Worm (Caenorhabditis elegans): ENCODE measurements around the gene exc-7.

The exc-7 gene

ce11 chrII:9617039-9617901 is 41.5 kb downstream of the exc-7 start, which contains the start of gene hal-3 (continued):
- TF ChIP-seq bed-1 (GFP tag; IDR thresholded peaks at IDR 0.05) (no peak), hsf-1 (GFP tag; IDR thresholded peaks at IDR 0.05) (no peak), cebp-2 (GFP tag; IDR thresholded peaks at IDR 0.05) (0 out of 2 replicates have a peak, but pooled peaks have one; percentile 59), repo-1 (tag; optimal IDR thresholded peaks at IDR 0.05) (peak; percentile 60), egl-18 (GFP tag; IDR thresholded peaks at IDR 0.05) (0 out of 2 replicates have a peak, but pooled peaks have one; percentile 24), ama-1 (optimal IDR thresholded peaks at IDR 0.05) (peak; percentile 77), ama-1 (GFP tag; optimal IDR thresholded peaks at IDR 0.05) (no peak), F57A8.1 (GFP tag; optimal IDR thresholded peaks at IDR 0.05) (no peak), lsl-1 (GFP tag; optimal IDR thresholded peaks at IDR 0.05) (peak; percentile 60), B0035.1 (tag; optimal IDR thresholded peaks at IDR 0.05) (no peak), lin-40 (tag; optimal IDR thresholded peaks at IDR 0.05) (no peak), ceh-79 (tag; optimal IDR thresholded peaks at IDR 0.05) (peak; percentile 46), tbx-9 (tag; optimal IDR thresholded peaks at IDR 0.05; ENCODE audit: borderline replicate concordance) (no peak), dpff-1 (tag; optimal IDR thresholded peaks at IDR 0.05) (peak; percentile 55), efl-1 (GFP tag; optimal IDR thresholded peaks at IDR 0.05) (no peak), nhr-90 (tag; optimal IDR thresholded peaks at IDR 0.05) (peak; percentile 24), nhr-179 (tag; optimal IDR thresholded peaks at IDR 0.05) (no peak), nfya-1 (tag; optimal IDR thresholded peaks at IDR 0.05; ENCODE audit: borderline replicate concordance, insufficient read depth) (no peak), egl-44 (GFP tag; IDR thresholded peaks at IDR 0.05) (peak; percentile 9; the same call in 1 of the 2 replicates), cebp-1 (GFP tag; IDR thresholded peaks at IDR 0.05) (no peak), cebp-1 (tag; optimal IDR thresholded peaks at IDR 0.05) (peak; percentile 61), K12H6.12 (tag; optimal IDR thresholded peaks at IDR 0.05) (no peak), F52B5.7 (tag; optimal IDR thresholded peaks at IDR 0.05) (peak; percentile 22), mcd-1 (GFP tag; IDR thresholded peaks at IDR 0.05) (0 out of 2 replicates have a peak, but pooled peaks have one; percentile 16), nfyb-1 (GFP tag; IDR thresholded peaks at IDR 0.05) (0 out of 2 replicates have a peak, but pooled peaks have one; percentile 35), ztf-28 (GFP tag; IDR thresholded peaks at IDR 0.05) (no peak), T26A5.8 (tag; optimal IDR thresholded peaks at IDR 0.05) (peak; percentile 1), let-526 (GFP tag; IDR thresholded peaks at IDR 0.05) (no peak), let-607 (tag; optimal IDR thresholded peaks at IDR 0.05) (peak in 1 of 2 experiments; percentile 56), ceh-27 (GFP tag; optimal IDR thresholded peaks at IDR 0.05) (no peak), ztf-18 (tag; optimal IDR thresholded peaks at IDR 0.05) (no peak), nhr-120 (GFP tag; IDR thresholded peaks at IDR 0.05) (no peak), ztf-25 (GFP tag; IDR thresholded peaks at IDR 0.05) (peak; percentile 52; the same call in 1 of the 2 replicates), lin-54 (GFP tag; optimal IDR thresholded peaks at IDR 0.05) (peak; percentile 25), B0261.1 (tag; optimal IDR thresholded peaks at IDR 0.05) (no peak), ceh-100 (GFP tag; IDR thresholded peaks at IDR 0.05) (no peak), B0019.2 (GFP tag; conservative IDR thresholded peaks at IDR 0.05) (no peak), die-1 (tag; optimal IDR thresholded peaks at IDR 0.05) (no peak), ztf-26 (tag; optimal IDR thresholded peaks at IDR 0.05) (no peak)

DNA sequence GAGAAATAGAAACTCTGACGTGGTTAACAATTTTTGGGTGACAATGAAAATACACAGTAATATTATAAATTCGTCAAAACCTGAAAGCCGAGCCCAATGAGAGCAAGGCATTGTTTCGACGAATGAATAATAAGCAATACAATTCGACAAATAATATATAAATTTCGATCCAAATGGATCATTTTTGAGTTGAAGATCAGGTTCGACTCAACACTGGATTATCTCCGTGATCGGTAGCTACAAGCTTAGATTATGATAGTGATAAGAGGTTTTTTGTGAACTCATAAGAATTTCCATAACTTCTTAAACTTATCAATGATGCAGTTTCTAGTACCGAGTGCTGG is 42.1 kb downstream of the exc-7 start:
- TF ChIP-seq him-1 (tag; optimal IDR thresholded peaks at IDR 0.05) (no peak), egl-44 (GFP tag; IDR thresholded peaks at IDR 0.05) (no peak), dox-1 (GFP tag; IDR thresholded peaks at IDR 0.05) (no peak), hrde-1 (tag; optimal IDR thresholded peaks at IDR 0.05; ENCODE audit: borderline replicate concordance) (no peak), nfya-2 (GFP tag; IDR thresholded peaks at IDR 0.05) (no peak), ztf-22 (GFP tag; optimal IDR thresholded peaks at IDR 0.05) (no peak), F10E7.11 (tag; optimal IDR thresholded peaks at IDR 0.05) (no peak), madf-6 (GFP tag; IDR thresholded peaks at IDR 0.05) (no peak), sptf-2 (GFP tag; optimal IDR thresholded peaks at IDR 0.05) (no peak), aptf-2 (GFP tag; conservative IDR thresholded peaks at IDR 0.05) (no peak), ZK185.1 (tag; optimal IDR thresholded peaks at IDR 0.05; ENCODE audit: poor library complexity, severe bottlenecking) (peak; percentile 37), madf-10 (tag; optimal IDR thresholded peaks at IDR 0.05) (peak; percentile 21)
